Fruit fly (Drosophila melanogaster) whole organism, embryonic: ENCODE data around the gene CG2772.

Source experiments
- Abd-B ChIP-seq: fragments of 200-800 bp; sonication (Bioruptor generic); optimal IDR thresholded peaks from 2 replicates; lab custom pipeline; 2018; ENCODE audit warnings: missing biosample characterization, mild to moderate bottlenecking, missing genetic modification characterization, moderate library complexity
- Atf3 ChIP-seq: fragments of 200-800 bp; sonication (Bioruptor generic); optimal IDR thresholded peaks from 3 replicates; lab custom pipeline; 2016; ENCODE audit warnings: missing biosample characterization, missing genetic modification characterization
- BEAF-32 ChIP-seq: fragments of 200-800 bp; sonication (Bioruptor generic); optimal IDR thresholded peaks from 3 replicates; lab custom pipeline; 2017; ENCODE audit warnings: missing biosample characterization, missing genetic modification characterization, mild to moderate bottlenecking, moderate library complexity, missing genetic modification reagents
- CG11093 ChIP-seq: fragments of 200-800 bp; sonication (Bioruptor generic); IDR thresholded peaks from 3 replicates; pipeline ENCODE4 v1.3.6; 2022; ENCODE audit warnings: missing biosample characterization, missing genetic modification characterization
- CG11723 ChIP-seq: fragments of 200-800 bp; sonication (Bioruptor generic); optimal IDR thresholded peaks from 2 replicates; lab custom pipeline; 2017; ENCODE audit warnings: missing biosample characterization, mild to moderate bottlenecking, missing genetic modification characterization
- CG12659 ChIP-seq: fragments of 200-800 bp; sonication (Bioruptor generic); optimal IDR thresholded peaks from 3 replicates; lab custom pipeline; 2017; ENCODE audit warnings: mild to moderate bottlenecking, missing biosample characterization, missing genetic modification reagents, missing genetic modification characterization
- CG13287 ChIP-seq: fragments of 200-800 bp; sonication (Bioruptor generic); IDR thresholded peaks from 2 replicates; pipeline ENCODE4 v1.3.6; 2022; ENCODE audit warnings: missing biosample characterization, missing genetic modification characterization; ENCODE audit not compliant: partially characterized antibody
- CG14710 ChIP-seq: fragments of 200-800 bp; sonication (Bioruptor generic); optimal IDR thresholded peaks from 3 replicates; lab custom pipeline; 2019; ENCODE audit warnings: missing biosample characterization, mild to moderate bottlenecking, missing genetic modification characterization, moderate library complexity
- CG1647 ChIP-seq: fragments of 200-800 bp; sonication (Bioruptor generic); optimal IDR thresholded peaks from 3 replicates; lab custom pipeline; 2016; ENCODE audit warnings: missing biosample characterization, missing genetic modification characterization
- CG17186 ChIP-seq: fragments of 200-800 bp; sonication (Bioruptor generic); optimal IDR thresholded peaks from 3 replicates; lab custom pipeline; 2017; ENCODE audit warnings: missing biosample characterization, missing genetic modification reagents, missing genetic modification characterization
- CG17612 ChIP-seq: fragments of 200-800 bp; sonication (Bioruptor generic); IDR thresholded peaks from 2 replicates; pipeline ENCODE4 v1.3.6; 2022; ENCODE audit warnings: missing biosample characterization, missing genetic modification characterization
- CG2116 ChIP-seq: fragments of 200-800 bp; sonication (Bioruptor generic); optimal IDR thresholded peaks from 3 replicates; lab custom pipeline; 2018; ENCODE audit warnings: missing biosample characterization, mild to moderate bottlenecking, missing genetic modification characterization
- CG31388 ChIP-seq: fragments of 200-800 bp; sonication (Bioruptor generic); optimal IDR thresholded peaks from 2 replicates; lab custom pipeline; 2016; ENCODE audit warnings: missing biosample characterization, missing genetic modification characterization
- CG4617 ChIP-seq: fragments of 200-800 bp; sonication (Bioruptor generic); optimal IDR thresholded peaks from 3 replicates; lab custom pipeline; 2016; ENCODE audit warnings: missing biosample characterization, missing genetic modification characterization, borderline replicate concordance
- CG7372 ChIP-seq: fragments of 200-800 bp; sonication (Bioruptor generic); IDR thresholded peaks from 2 replicates; pipeline ENCODE4 v1.3.6; 2022; ENCODE audit warnings: missing biosample characterization, missing genetic modification characterization
- CG8281 ChIP-seq: fragments of 200-800 bp; sonication (Bioruptor generic); optimal IDR thresholded peaks from 2 replicates; lab custom pipeline; 2018; ENCODE audit warnings: missing biosample characterization, mild to moderate bottlenecking, missing genetic modification characterization, moderate library complexity
- CG9437 ChIP-seq: fragments of 200-800 bp; sonication (Bioruptor generic); optimal IDR thresholded peaks from 2 replicates; lab custom pipeline; 2018; ENCODE audit warnings: missing biosample characterization, mild to moderate bottlenecking, missing genetic modification characterization
- CG9609 ChIP-seq: fragments of 200-800 bp; sonication (Bioruptor generic); optimal IDR thresholded peaks from 3 replicates; lab custom pipeline; 2016; ENCODE audit warnings: missing biosample characterization, missing genetic modification characterization
- CG9727 ChIP-seq: fragments of 200-800 bp; sonication (Bioruptor generic); optimal IDR thresholded peaks from 3 replicates; lab custom pipeline; 2017; ENCODE audit warnings: missing biosample characterization, mild to moderate bottlenecking, missing genetic modification characterization
- Dp ChIP-seq: fragments of 200-800 bp; sonication (Bioruptor generic); optimal IDR thresholded peaks from 2 replicates; lab custom pipeline; 2018; ENCODE audit warnings: missing biosample characterization, mild to moderate bottlenecking, missing genetic modification characterization, moderate library complexity
- E2f2 ChIP-seq: fragments of 200-800 bp; sonication (Bioruptor generic); IDR thresholded peaks from 2 replicates; pipeline ENCODE4 v1.3.6; 2022; ENCODE audit warnings: missing biosample characterization, missing genetic modification characterization
- Med ChIP-seq: fragments of 200-800 bp; sonication (Bioruptor generic); peaks from one replicate; lab custom pipeline; 2016; ENCODE audit warnings: missing biosample characterization, missing genetic modification characterization, mild to moderate bottlenecking, inconsistent platforms, moderate library complexity
- Myb ChIP-seq: fragments of 200-800 bp; sonication (Bioruptor generic); optimal IDR thresholded peaks from 2 replicates; lab custom pipeline; 2016; ENCODE audit warnings: missing biosample characterization, missing genetic modification characterization
- Pdp1 ChIP-seq, 2 experiments: fragments of 200-800 bp; sonication (Bioruptor generic); optimal IDR thresholded peaks; 3 replicates each; lab custom pipeline; 2016; ENCODE audit warnings: missing biosample characterization in 2 of 2, missing genetic modification characterization in 2 of 2, mild to moderate bottlenecking in 1 of 2, moderate library complexity in 1 of 2
- Side ChIP-seq: fragments of 200-800 bp; sonication (Bioruptor generic); optimal IDR thresholded peaks from 2 replicates; lab custom pipeline; 2016; ENCODE audit warnings: missing biosample characterization, missing genetic modification characterization
- Tbp ChIP-seq: fragments of >200 bp; optimal IDR thresholded peaks from 2 replicates; lab custom pipeline; 2018; ENCODE audit warnings: missing biosample characterization, missing genetic modification characterization
- al ChIP-seq: fragments of 200-800 bp; sonication (Bioruptor generic); IDR thresholded peaks from 2 replicates; pipeline ENCODE4 v1.3.6; 2022; ENCODE audit warnings: missing biosample characterization, missing genetic modification characterization
- ara ChIP-seq: fragments of 200-800 bp; sonication (Bioruptor generic); IDR thresholded peaks from 2 replicates; pipeline ENCODE4 v1.3.6; 2022; ENCODE audit warnings: missing biosample characterization, missing genetic modification characterization
- cad ChIP-seq: fragments of >200 bp; optimal IDR thresholded peaks from 2 replicates; lab custom pipeline; 2017; ENCODE audit warnings: missing biosample characterization, missing genetic modification characterization
- cas ChIP-seq: fragments of 200-800 bp; sonication (Bioruptor generic); IDR thresholded peaks from 2 replicates; pipeline ENCODE4 v1.3.6; 2022; ENCODE audit warnings: missing biosample characterization, missing genetic modification characterization
- cato ChIP-seq: fragments of 200-800 bp; sonication (Bioruptor generic); optimal IDR thresholded peaks from 2 replicates; lab custom pipeline; 2016; ENCODE audit warnings: missing biosample characterization, missing genetic modification characterization, borderline replicate concordance
- da ChIP-seq: fragments of 200-800 bp; sonication (Bioruptor generic); optimal IDR thresholded peaks from 2 replicates; lab custom pipeline; 2016; ENCODE audit warnings: missing biosample characterization, missing genetic modification characterization
- disco-r ChIP-seq: fragments of 200-800 bp; sonication (Bioruptor generic); optimal IDR thresholded peaks from 2 replicates; lab custom pipeline; 2016; ENCODE audit warnings: missing biosample characterization, missing genetic modification characterization
- dmrt99B ChIP-seq: fragments of 200-800 bp; sonication (Bioruptor generic); optimal IDR thresholded peaks from 2 replicates; lab custom pipeline; 2018; ENCODE audit warnings: missing biosample characterization, mild to moderate bottlenecking, missing genetic modification characterization, moderate library complexity
- ems ChIP-seq: fragments of 200-800 bp; sonication (Bioruptor generic); optimal IDR thresholded peaks from 3 replicates; lab custom pipeline; 2016; ENCODE audit warnings: missing biosample characterization, missing genetic modification characterization
- ftz-f1 ChIP-seq: fragments of 200-800 bp; sonication (Bioruptor generic); optimal IDR thresholded peaks from 2 replicates; lab custom pipeline; 2016; ENCODE audit warnings: missing biosample characterization, missing genetic modification characterization
- gt ChIP-seq: fragments of 200-800 bp; sonication (Bioruptor generic); IDR thresholded peaks from 2 replicates; pipeline ENCODE4 v1.3.6; 2022; ENCODE audit warnings: missing biosample characterization, missing genetic modification characterization
- hth ChIP-seq: fragments of >200 bp; optimal IDR thresholded peaks from 2 replicates; lab custom pipeline; 2017; ENCODE audit warnings: inconsistent platforms
- ken ChIP-seq: fragments of 200-800 bp; sonication (Bioruptor generic); IDR thresholded peaks from 3 replicates; pipeline ENCODE4 v1.3.6; 2022; ENCODE audit warnings: missing biosample characterization, missing genetic modification characterization
- maf-S ChIP-seq: fragments of 200-800 bp; sonication (Bioruptor generic); optimal IDR thresholded peaks from 2 replicates; lab custom pipeline; 2016; ENCODE audit warnings: missing biosample characterization, missing genetic modification characterization
- peb ChIP-seq: fragments of 200-800 bp; sonication (Bioruptor generic); IDR thresholded peaks from 2 replicates; pipeline ENCODE4 v1.3.6; 2022; ENCODE audit warnings: missing biosample characterization, missing genetic modification characterization
- pzg ChIP-seq: fragments of 200-800 bp; sonication (Bioruptor generic); optimal IDR thresholded peaks from 3 replicates; lab custom pipeline; 2018; ENCODE audit warnings: missing biosample characterization, mild to moderate bottlenecking, missing genetic modification characterization, moderate library complexity
- ranshi ChIP-seq: fragments of 200-800 bp; sonication (Bioruptor generic); IDR thresholded peaks from 2 replicates; pipeline ENCODE4 v1.3.6; 2022; ENCODE audit warnings: missing biosample characterization, missing genetic modification characterization
- row ChIP-seq: fragments of 200-800 bp; sonication (Bioruptor generic); IDR thresholded peaks from 3 replicates; pipeline ENCODE4 v1.3.6; 2022; ENCODE audit warnings: missing biosample characterization, missing genetic modification characterization
- stc ChIP-seq: fragments of 200-800 bp; sonication (Bioruptor generic); IDR thresholded peaks from 2 replicates; pipeline ENCODE4 v1.3.6; 2022; ENCODE audit warnings: missing biosample characterization, missing genetic modification characterization
- tna ChIP-seq: fragments of 200-800 bp; sonication (Bioruptor generic); IDR thresholded peaks from 2 replicates; pipeline ENCODE4 v1.3.6; 2022; ENCODE audit warnings: missing biosample characterization, missing genetic modification characterization; ENCODE audit not compliant: partially characterized antibody
- trh ChIP-seq: fragments of 200-800 bp; sonication (Bioruptor generic); optimal IDR thresholded peaks from 2 replicates; lab custom pipeline; 2016; ENCODE audit warnings: missing biosample characterization, missing genetic modification characterization
- vfl ChIP-seq: fragments of 200-800 bp; sonication (Bioruptor generic); optimal IDR thresholded peaks from 2 replicates; lab custom pipeline; 2016; ENCODE audit warnings: missing biosample characterization, missing genetic modification characterization
- wor ChIP-seq: fragments of 200-800 bp; sonication (Bioruptor generic); IDR thresholded peaks from 2 replicates; pipeline ENCODE4 v1.3.6; 2022; ENCODE audit warnings: missing biosample characterization, missing genetic modification characterization

Gene CG2772

dm6 chr2L:3444789-3445188 lies 1.0 kb upstream of the CG2772 start (continued):
- TF ChIP-seq CG14710 (tag; lab: Kevin White, UChicago) (peak; percentile 1), row (GFP tag; lab: Robert Waterston, UW) (peak; percentile 39), ken (GFP tag; lab: Robert Waterston, UW) (peak; percentile 51; the same call in 1 of the 3 replicates), da (GFP tag; lab: Kevin White, UChicago) (no peak), cad (GFP tag; lab: Kevin White, UChicago) (no peak), al (GFP tag; lab: Robert Waterston, UW) (0 out of 2 replicates have a peak, but pooled peaks have one; percentile 21), ems (GFP tag; lab: Kevin White, UChicago) (no peak), CG1647 (GFP tag; lab: Kevin White, UChicago) (peak; percentile 35)

dm6 chr2L:3449555-3450320 lies 3.9 kb downstream of the CG2772 start, which contains the start of gene Snx1:
TSS of gene Snx1 (plus strand) at chr2L:3449683.
- peak; percentile 35 for TF ChIP-seq CG4617 (GFP tag; lab: Kevin White, UChicago)
- TF ChIP-seq pzg (GFP tag; lab: Kevin White, UChicago) = peak; percentile 71
- no peak for TF ChIP-seq vfl (GFP tag; lab: Kevin White, UChicago)
- no peak for TF ChIP-seq CG7372 (GFP tag; lab: Robert Waterston, UW)
- TF ChIP-seq CG2116 (GFP tag; lab: Kevin White, UChicago) = no peak
- no peak for TF ChIP-seq cas (GFP tag; lab: Robert Waterston, UW)
- no peak for TF ChIP-seq gt
- TF ChIP-seq Dp = peak; percentile 60
- peak in 1 of 2 experiments; percentile 4 for TF ChIP-seq Pdp1 (GFP tag; optimal IDR thresholded peaks at IDR 0.05; lab: Kevin White, UChicago)
- no peak for TF ChIP-seq maf-S (GFP tag; lab: Kevin White, UChicago)
- TF ChIP-seq Atf3 (GFP tag; lab: Kevin White, UChicago) = no peak
- TF ChIP-seq ftz-f1 (GFP tag; lab: Kevin White, UChicago) = peak; percentile 60
- TF ChIP-seq Tbp (GFP tag; lab: Kevin White, UChicago) = no peak
- TF ChIP-seq disco-r = no peak
- no peak for TF ChIP-seq CG9437 (GFP tag; lab: Kevin White, UChicago)
- TF ChIP-seq CG12659 (GFP tag; lab: Kevin White, UChicago) = peak; percentile 49
- no peak for TF ChIP-seq Side (GFP tag; lab: Kevin White, UChicago)
- TF ChIP-seq hth (lab: Kevin White, UChicago) = no peak
- no peak for TF ChIP-seq ara (GFP tag; lab: Robert Waterston, UW)
- TF ChIP-seq stc (GFP tag; lab: Robert Waterston, UW) = no peak
- no peak for TF ChIP-seq CG8281 (tag; lab: Kevin White, UChicago)
- peak; percentile 29 for TF ChIP-seq BEAF-32
- TF ChIP-seq CG17186 (GFP tag; lab: Kevin White, UChicago) = no peak
- TF ChIP-seq Myb (GFP tag; lab: Kevin White, UChicago) = peak; percentile 95
- no peak for TF ChIP-seq cato
- TF ChIP-seq CG13287 (GFP tag; lab: Robert Waterston, UW) = peak; percentile 57; the same call in 1 of the 2 replicates
- no peak for TF ChIP-seq CG11723 (GFP tag; lab: Kevin White, UChicago)
- TF ChIP-seq ranshi (GFP tag; lab: Robert Waterston, UW) = no peak
- peak; percentile 35; the same call in 1 of the 2 replicates for TF ChIP-seq E2f2 (GFP tag; lab: Robert Waterston, UW)
- TF ChIP-seq CG11093 (GFP tag; lab: Robert Waterston, UW) = no peak
- peak; percentile 35 for TF ChIP-seq Abd-B (GFP tag; lab: Kevin White, UChicago)
- no peak for TF ChIP-seq peb (GFP tag; lab: Robert Waterston, UW)
- no peak for TF ChIP-seq trh (GFP tag; lab: Kevin White, UChicago)
- no peak for TF ChIP-seq CG31388 (GFP tag; lab: Kevin White, UChicago)
- no peak for TF ChIP-seq CG9609 (GFP tag; lab: Kevin White, UChicago)
- no peak for TF ChIP-seq CG17612 (GFP tag; lab: Robert Waterston, UW)
- TF ChIP-seq CG9727 (GFP tag; lab: Kevin White, UChicago) = no peak
- peak; percentile 71 for TF ChIP-seq Med (GFP tag; lab: Kevin White, UChicago)
- TF ChIP-seq tna (GFP tag; lab: Robert Waterston, UW) = no peak
- TF ChIP-seq dmrt99B (tag; lab: Kevin White, UChicago) = no peak
- TF ChIP-seq wor (GFP tag; lab: Robert Waterston, UW) = no peak
